Worm (Caenorhabditis elegans) whole organism, L2 larva: ENCODE data around the gene srh-137.

ENCODE experiments used
- C34F6.9 ChIP-seq: fragments of 150-350 bp; optimal IDR thresholded peaks from 2 replicates; lab custom pipeline; 2014; ENCODE audit warnings: missing biosample characterization, missing genetic modification characterization
- F13H6.1 ChIP-seq: sonication (generic microtip); optimal IDR thresholded peaks from 2 replicates; lab custom pipeline; 2016; ENCODE audit warnings: missing genetic modification characterization, missing compliant biosample characterization
- R02D3.7 ChIP-seq: fragments of 150-350 bp; optimal IDR thresholded peaks from 2 replicates; lab custom pipeline; 2014; ENCODE audit warnings: missing biosample characterization, missing genetic modification characterization
- Y55F3AM.14 ChIP-seq: fragments of 200-800 bp; sonication (Bioruptor generic); optimal IDR thresholded peaks from 2 replicates; lab custom pipeline; 2018; ENCODE audit warnings: mild to moderate bottlenecking, missing genetic modification characterization, missing compliant biosample characterization
- alr-1 ChIP-seq: fragments of 150-350 bp; optimal IDR thresholded peaks from 2 replicates; lab custom pipeline; 2014; ENCODE audit warnings: missing biosample characterization, missing genetic modification characterization
- aly-2 ChIP-seq: fragments of 150-350 bp; optimal IDR thresholded peaks from 2 replicates; lab custom pipeline; 2014; ENCODE audit warnings: missing biosample characterization, missing genetic modification characterization
- ama-1 ChIP-seq: fragments of 150-350 bp; optimal IDR thresholded peaks from 2 replicates; lab custom pipeline; 2018; ENCODE audit warnings: inconsistent platforms
- ceh-16 ChIP-seq: fragments of 150-350 bp; optimal IDR thresholded peaks from 2 replicates; lab custom pipeline; 2014; ENCODE audit warnings: missing biosample characterization, missing genetic modification characterization
- elt-1 ChIP-seq: fragments of 150-350 bp; optimal IDR thresholded peaks from 2 replicates; lab custom pipeline; 2014; ENCODE audit warnings: missing biosample characterization, missing genetic modification characterization
- elt-3 ChIP-seq: sonication (generic microtip); optimal IDR thresholded peaks from 2 replicates; lab custom pipeline; 2017; ENCODE audit warnings: missing biosample characterization, missing genetic modification characterization
- gmeb-1 ChIP-seq: fragments of 150-350 bp; optimal IDR thresholded peaks from 2 replicates; lab custom pipeline; 2014; ENCODE audit warnings: missing biosample characterization, missing genetic modification characterization
- lin-11 ChIP-seq: fragments of 150-350 bp; sonication (generic microtip); optimal IDR thresholded peaks from 2 replicates; lab custom pipeline; 2014; ENCODE audit warnings: missing biosample characterization, missing genetic modification characterization, inconsistent platforms, mixed read lengths
- lin-13 ChIP-seq: fragments of 150-350 bp; optimal IDR thresholded peaks from 2 replicates; lab custom pipeline; 2014; ENCODE audit warnings: missing biosample characterization, missing genetic modification reagents, missing genetic modification characterization
- mab-5 ChIP-seq: fragments of 150-350 bp; optimal IDR thresholded peaks from 2 replicates; lab custom pipeline; 2014; ENCODE audit warnings: missing biosample characterization, missing genetic modification characterization
- mbf-1 ChIP-seq: sonication (generic microtip); optimal IDR thresholded peaks from 2 replicates; lab custom pipeline; 2017; ENCODE audit warnings: missing biosample characterization, missing genetic modification characterization
- mdl-1 ChIP-seq, 2 experiments: fragments of 150-350 bp in 1 of 2; sonication (generic microtip) in 1 of 2; optimal IDR thresholded peaks; 2 replicates each; lab custom pipeline; 2017; ENCODE audit warnings: missing biosample characterization in 2 of 2, missing genetic modification characterization in 2 of 2
- nhr-10 ChIP-seq: sonication (generic microtip); optimal IDR thresholded peaks from 2 replicates; lab custom pipeline; 2017; ENCODE audit warnings: missing biosample characterization, missing genetic modification characterization
- nhr-11 ChIP-seq: fragments of 150-350 bp; optimal IDR thresholded peaks from 2 replicates; lab custom pipeline; 2014; ENCODE audit warnings: missing biosample characterization, missing genetic modification characterization
- nhr-12 ChIP-seq: fragments of 150-350 bp; optimal IDR thresholded peaks from 2 replicates; lab custom pipeline; 2014; ENCODE audit warnings: missing biosample characterization, missing genetic modification characterization
- nhr-129 ChIP-seq: fragments of 150-350 bp; optimal IDR thresholded peaks from 2 replicates; lab custom pipeline; 2014; ENCODE audit warnings: missing biosample characterization, missing genetic modification characterization
- nhr-21 ChIP-seq: fragments of 150-350 bp; optimal IDR thresholded peaks from 2 replicates; lab custom pipeline; 2014; ENCODE audit warnings: missing biosample characterization, missing genetic modification characterization
- nhr-23 ChIP-seq: fragments of 150-350 bp; optimal IDR thresholded peaks from 2 replicates; lab custom pipeline; 2014; ENCODE audit warnings: missing biosample characterization, missing genetic modification reagents, missing genetic modification characterization
- nhr-237 ChIP-seq: fragments of 150-350 bp; optimal IDR thresholded peaks from 2 replicates; lab custom pipeline; 2014; ENCODE audit warnings: missing biosample characterization, missing genetic modification characterization
- nhr-25 ChIP-seq: fragments of 150-350 bp; sonication (generic microtip); optimal IDR thresholded peaks from 3 replicates; lab custom pipeline; 2014; ENCODE audit warnings: missing biosample characterization, missing genetic modification characterization
- nhr-6 ChIP-seq: fragments of 150-350 bp; optimal IDR thresholded peaks from 2 replicates; lab custom pipeline; 2014; ENCODE audit warnings: missing biosample characterization, missing genetic modification characterization
- nhr-77 ChIP-seq: fragments of 150-350 bp; optimal IDR thresholded peaks from 2 replicates; lab custom pipeline; 2014; ENCODE audit warnings: missing biosample characterization, missing genetic modification characterization
- peb-1 ChIP-seq: fragments of 150-350 bp; optimal IDR thresholded peaks from 2 replicates; lab custom pipeline; 2014; ENCODE audit warnings: missing biosample characterization, missing genetic modification characterization
- skn-1 ChIP-seq: sonication (generic microtip); optimal IDR thresholded peaks from 2 replicates; lab custom pipeline; 2017; ENCODE audit warnings: missing biosample characterization, missing genetic modification characterization
- sma-3 ChIP-seq: sonication (generic microtip); optimal IDR thresholded peaks from 2 replicates; lab custom pipeline; 2016; ENCODE audit warnings: missing genetic modification reagents, missing genetic modification characterization, missing compliant biosample characterization
- sma-9 ChIP-seq, 2 experiments: fragments of 150-350 bp in 1 of 2; sonication (generic microtip) in 1 of 2; optimal IDR thresholded peaks; 2 replicates each; lab custom pipeline; 2014 to 2016; ENCODE audit warnings: missing genetic modification characterization in 2 of 2, mild to moderate bottlenecking in 1 of 2, missing biosample characterization in 1 of 2, missing compliant biosample characterization in 1 of 2, missing genetic modification reagents in 1 of 2, moderate library complexity in 1 of 2
- unc-39 ChIP-seq: fragments of 150-350 bp; optimal IDR thresholded peaks from 2 replicates; lab custom pipeline; 2014; ENCODE audit warnings: missing biosample characterization, missing genetic modification characterization
- ztf-1 ChIP-seq: fragments of 200-800 bp; sonication (Bioruptor generic); conservative IDR thresholded peaks from 2 replicates; pipeline ENCODE4 v1.3.6; 2022; ENCODE audit warnings: missing genetic modification characterization, missing compliant biosample characterization
- ztf-11 ChIP-seq: sonication (generic microtip); optimal IDR thresholded peaks from 2 replicates; lab custom pipeline; 2017; ENCODE audit warnings: missing biosample characterization, missing genetic modification characterization
- ztf-4 ChIP-seq: fragments of 150-350 bp; optimal IDR thresholded peaks from 2 replicates; lab custom pipeline; 2014; ENCODE audit warnings: missing biosample characterization, missing genetic modification characterization

The srh-137 gene

ce11 chrV:16746231-16746990 lies 29.9 kb upstream of the srh-137 start, which contains the start of gene gyg-2:
Gene gyg-2 (minus strand): TSS chrV:16746258.
- no peak for TF ChIP-seq peb-1
- TF ChIP-seq ztf-11 = no peak
- TF ChIP-seq gmeb-1 (tag; lab: Kevin White, UChicago) = no peak
- TF ChIP-seq nhr-25 = no peak
- no peak for TF ChIP-seq nhr-237
- TF ChIP-seq ztf-4 (tag; lab: Kevin White, UChicago) = no peak
- no peak for TF ChIP-seq lin-13 (GFP tag; lab: Kevin White, UChicago)
- TF ChIP-seq ceh-16 = no peak
- TF ChIP-seq nhr-77 (tag; lab: Kevin White, UChicago) = no peak
- no peak for TF ChIP-seq ztf-1
- TF ChIP-seq nhr-6 (tag; lab: Kevin White, UChicago) = no peak
- TF ChIP-seq nhr-11 = no peak
- TF ChIP-seq mab-5 (tag; lab: Kevin White, UChicago) = no peak
- TF ChIP-seq mdl-1 (tag; optimal IDR thresholded peaks at IDR 0.05; lab: Kevin White, UChicago) = no peak
- no peak for TF ChIP-seq nhr-23 (tag; lab: Kevin White, UChicago)
- TF ChIP-seq alr-1 = no peak
- TF ChIP-seq mbf-1 (tag; lab: Kevin White, UChicago) = no peak

- no peak for TF ChIP-seq nhr-12 (tag; lab: Kevin White, UChicago)
- no peak for TF ChIP-seq ama-1
- TF ChIP-seq nhr-237 = no peak
- no peak for TF ChIP-seq C34F6.9 (tag; lab: Kevin White, UChicago)
- no peak for TF ChIP-seq lin-11 (tag; lab: Kevin White, UChicago)
- no peak for TF ChIP-seq R02D3.7 (tag; lab: Kevin White, UChicago)
- TF ChIP-seq nhr-25 = no peak
- TF ChIP-seq ceh-16 = no peak
- TF ChIP-seq skn-1 (tag; lab: Kevin White, UChicago) = no peak
- TF ChIP-seq lin-13 (GFP tag; lab: Kevin White, UChicago) = no peak
- TF ChIP-seq ztf-11 = no peak
- no peak for TF ChIP-seq aly-2 (tag; lab: Kevin White, UChicago)
- TF ChIP-seq sma-9 (GFP tag; optimal IDR thresholded peaks at IDR 0.05; lab: Kevin White, UChicago) = no peak
- no peak for TF ChIP-seq sma-9 (tag; optimal IDR thresholded peaks at IDR 0.05; lab: Kevin White, UChicago)
- no peak for TF ChIP-seq mbf-1 (tag; lab: Kevin White, UChicago)
- TF ChIP-seq sma-3 (GFP tag; lab: Kevin White, UChicago) = no peak
- no peak for TF ChIP-seq nhr-129 (tag; lab: Kevin White, UChicago)
- TF ChIP-seq elt-3 (tag; lab: Kevin White, UChicago) = no peak
- TF ChIP-seq unc-39 = no peak
- no peak for TF ChIP-seq nhr-23 (tag; lab: Kevin White, UChicago)
These were observed 28.7 kb upstream of the srh-137 start for ce11 chrV:16745214-16745613.

ce11 chrV:16744783-16745182 lies 28.3 kb upstream of the srh-137 start:
- no peak for TF ChIP-seq unc-39
- TF ChIP-seq nhr-21 (tag; lab: Kevin White, UChicago) = no peak
- no peak for TF ChIP-seq sma-9 (GFP tag; optimal IDR thresholded peaks at IDR 0.05; lab: Kevin White, UChicago)
- TF ChIP-seq sma-9 (tag; optimal IDR thresholded peaks at IDR 0.05; lab: Kevin White, UChicago) = no peak
- TF ChIP-seq nhr-23 (tag; lab: Kevin White, UChicago) = no peak
- TF ChIP-seq nhr-11 = no peak
- TF ChIP-seq ceh-16 = no peak
- no peak for TF ChIP-seq alr-1
- TF ChIP-seq nhr-25 = no peak
- no peak for TF ChIP-seq elt-1 (tag; lab: Kevin White, UChicago)
- no peak for TF ChIP-seq mdl-1 (tag; optimal IDR thresholded peaks at IDR 0.05; lab: Kevin White, UChicago)
- TF ChIP-seq ztf-4 (tag; lab: Kevin White, UChicago) = no peak
- no peak for TF ChIP-seq lin-13 (GFP tag; lab: Kevin White, UChicago)
- TF ChIP-seq R02D3.7 (tag; lab: Kevin White, UChicago) = no peak
- no peak for TF ChIP-seq gmeb-1 (tag; lab: Kevin White, UChicago)
- no peak for TF ChIP-seq Y55F3AM.14 (GFP tag; lab: Kevin White, UChicago)
- TF ChIP-seq, all 48 proteins: peak for 0

- TF ChIP-seq nhr-10 (no peak), ztf-11 (no peak), nhr-6 (tag; lab: Kevin White, UChicago) (no peak), nhr-77 (tag; lab: Kevin White, UChicago) (no peak), F13H6.1 (no peak), ceh-16 (no peak)
These were observed 25.6 kb upstream of the srh-137 start, which contains the start of gene T25E12.6 for ce11 chrV:16742123-16742522. Gene T25E12.6 (plus strand): TSS chrV:16742423.
